Fruit fly (Drosophila melanogaster) whole organism, adult: ENCODE results near the gene CG10348.

ENCODE experiments used
- CG11617 ChIP-seq: fragments of 200-800 bp; sonication (Bioruptor generic); optimal IDR thresholded peaks from 2 replicates; lab custom pipeline; 2017; ENCODE audit warnings: mild to moderate bottlenecking, missing biosample characterization, missing genetic modification reagents, missing genetic modification characterization
- CG12768 ChIP-seq: fragments of 200-800 bp; sonication (Bioruptor generic); optimal IDR thresholded peaks from 2 replicates; lab custom pipeline; 2017; ENCODE audit warnings: missing biosample characterization, missing genetic modification characterization, mild to moderate bottlenecking, moderate library complexity, missing genetic modification reagents
- CG14711 ChIP-seq: fragments of 200-800 bp; sonication (Bioruptor generic); optimal IDR thresholded peaks from 2 replicates; lab custom pipeline; 2018; ENCODE audit warnings: missing biosample characterization, mild to moderate bottlenecking, missing genetic modification characterization, moderate library complexity
- CG1620 ChIP-seq: fragments of 200-800 bp; sonication (Bioruptor generic); optimal IDR thresholded peaks from 2 replicates; lab custom pipeline; 2016; ENCODE audit warnings: missing biosample characterization, missing genetic modification characterization
- CG33017 ChIP-seq: fragments of 200-800 bp; sonication (Bioruptor generic); optimal IDR thresholded peaks from 2 replicates; lab custom pipeline; 2018; ENCODE audit warnings: missing biosample characterization, mild to moderate bottlenecking, missing genetic modification characterization, moderate library complexity
- CG5204 ChIP-seq: fragments of 200-800 bp; sonication (Bioruptor generic); optimal IDR thresholded peaks from 2 replicates; lab custom pipeline; 2016; ENCODE audit warnings: missing biosample characterization, missing genetic modification characterization
- CG7045 ChIP-seq: fragments of 200-800 bp; sonication (Bioruptor generic); optimal IDR thresholded peaks from 2 replicates; lab custom pipeline; 2017; ENCODE audit warnings: missing biosample characterization, mild to moderate bottlenecking, missing genetic modification characterization
- CG7101 ChIP-seq: fragments of 200-800 bp; sonication (Bioruptor generic); optimal IDR thresholded peaks from 2 replicates; lab custom pipeline; 2018; ENCODE audit warnings: missing biosample characterization, mild to moderate bottlenecking, missing genetic modification characterization, moderate library complexity
- Clk ChIP-seq: fragments of 200-800 bp; sonication (Bioruptor generic); optimal IDR thresholded peaks from 2 replicates; lab custom pipeline; 2017; ENCODE audit warnings: missing biosample characterization, missing genetic modification characterization
- Crg-1 ChIP-seq: fragments of 200-800 bp; sonication (Bioruptor generic); optimal IDR thresholded peaks from 2 replicates; lab custom pipeline; 2016; ENCODE audit warnings: missing biosample characterization, missing genetic modification characterization
- Hr96 ChIP-seq: fragments of 200-800 bp; sonication (Bioruptor generic); optimal IDR thresholded peaks from 2 replicates; lab custom pipeline; 2016; ENCODE audit warnings: missing biosample characterization, missing genetic modification characterization
- Mnt ChIP-seq: fragments of 200-800 bp; sonication (Bioruptor generic); optimal IDR thresholded peaks from 2 replicates; lab custom pipeline; 2016; ENCODE audit warnings: missing biosample characterization, mild to moderate bottlenecking, missing genetic modification characterization
- bab1 ChIP-seq: fragments of 200-800 bp; sonication (Bioruptor generic); optimal IDR thresholded peaks from 3 replicates; lab custom pipeline; 2019; ENCODE audit warnings: missing biosample characterization, mild to moderate bottlenecking, missing genetic modification characterization, moderate library complexity
- cic ChIP-seq: fragments of 200-800 bp; sonication (Bioruptor generic); optimal IDR thresholded peaks from 2 replicates; lab custom pipeline; 2017; ENCODE audit warnings: missing biosample characterization, mild to moderate bottlenecking, missing genetic modification characterization, moderate library complexity
- cnc ChIP-seq, 2 experiments: fragments of >200 bp; optimal IDR thresholded peaks; 2 replicates each; lab custom pipeline; 2017
- kay ChIP-seq: fragments of 200-800 bp; sonication (Bioruptor generic); peaks from one replicate; lab custom pipeline; 2016; ENCODE audit warnings: missing biosample characterization, missing genetic modification characterization, borderline replicate concordance
- ovo ChIP-seq: fragments of 200-800 bp; sonication (Bioruptor generic); optimal IDR thresholded peaks from 2 replicates; lab custom pipeline; 2016; ENCODE audit warnings: missing biosample characterization, missing genetic modification characterization
- pad ChIP-seq: fragments of 200-800 bp; sonication (Bioruptor generic); optimal IDR thresholded peaks from 3 replicates; lab custom pipeline; 2017; ENCODE audit warnings: missing biosample characterization, missing genetic modification characterization, mild to moderate bottlenecking, moderate library complexity, missing genetic modification reagents
- tj ChIP-seq: fragments of 200-800 bp; sonication (Bioruptor generic); optimal IDR thresholded peaks from 3 replicates; lab custom pipeline; 2017; ENCODE audit warnings: missing biosample characterization, mild to moderate bottlenecking, missing genetic modification characterization, moderate library complexity
- toe ChIP-seq: fragments of 200-800 bp; sonication (Bioruptor generic); optimal IDR thresholded peaks from 2 replicates; lab custom pipeline; 2016; ENCODE audit warnings: missing biosample characterization, missing genetic modification characterization

Gene CG10348

DNA sequence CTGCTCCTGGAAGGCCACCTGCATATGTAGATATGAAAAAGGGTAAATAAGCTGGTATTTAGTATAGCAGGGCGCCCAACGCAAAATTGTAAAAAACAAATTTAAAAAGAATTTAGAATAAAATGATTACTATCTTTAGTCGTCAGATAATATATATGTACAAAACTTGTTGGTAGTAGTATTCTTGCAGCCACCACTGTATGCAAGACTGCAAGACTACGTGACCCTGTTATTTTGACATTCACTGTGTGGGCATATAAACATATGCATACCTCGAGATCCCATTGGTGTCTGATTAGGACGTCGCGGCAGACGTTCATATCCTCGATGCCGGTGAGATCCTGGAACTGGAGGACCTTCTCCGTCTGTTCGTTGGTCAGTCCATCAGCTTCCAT lies 24.5 kb downstream of the CG10348 start:
- TF ChIP-seq CG11617 (no peak), kay (GFP tag; lab: Kevin White, UChicago) (no peak), Mnt (no peak), CG33017 (tag; lab: Kevin White, UChicago) (no peak), cic (GFP tag; lab: Kevin White, UChicago) (peak; percentile 17), pad (GFP tag; lab: Kevin White, UChicago) (no peak), CG14711 (tag; lab: Kevin White, UChicago) (no peak), ovo (no peak)

DNA sequence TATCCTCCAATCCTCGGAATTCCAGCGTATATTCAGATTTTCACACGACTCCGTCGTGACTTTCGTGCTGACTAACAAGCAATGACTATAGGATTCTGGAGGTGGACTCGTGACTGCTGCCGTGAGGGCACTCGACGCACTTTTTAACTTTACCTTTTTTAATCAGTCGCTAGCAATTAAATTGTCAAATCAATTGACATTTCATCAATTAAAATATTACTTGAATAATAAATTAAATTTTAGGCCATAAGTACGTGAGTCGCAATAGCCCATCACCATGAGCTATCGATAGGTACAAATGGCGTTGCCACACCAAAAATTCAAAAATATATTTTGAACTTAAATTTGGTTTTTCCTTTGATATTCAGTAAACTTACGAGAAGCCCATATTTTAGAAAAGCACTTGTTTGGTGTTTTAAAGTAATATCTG lies 26.7 kb downstream of the CG10348 start, which contains the start of gene Jwa:
Gene Jwa (minus strand): TSS at position 87 of the 430 bp plus-strand sequence.
- TF ChIP-seq Mnt (peak; percentile 94), CG7045 (GFP tag; lab: Kevin White, UChicago) (peak; percentile 72), Crg-1 (GFP tag; lab: Kevin White, UChicago) (peak; percentile 93), Hr96 (no peak), CG5204 (GFP tag; lab: Kevin White, UChicago) (no peak), ovo (peak; percentile 75), CG12768 (GFP tag; lab: Kevin White, UChicago) (peak; percentile 78), toe (GFP tag; lab: Kevin White, UChicago) (peak; percentile 91), Clk (GFP tag; lab: Kevin White, UChicago) (peak; percentile 84), CG11617 (peak; percentile 88), cnc (optimal IDR thresholded peaks at IDR 0.05; lab: Kevin White, UChicago) (no peak), bab1 (GFP tag; lab: Kevin White, UChicago) (peak; percentile 82), CG33017 (tag; lab: Kevin White, UChicago) (peak; percentile 89), CG14711 (tag; lab: Kevin White, UChicago) (peak; percentile 71), CG7101 (peak; percentile 94), kay (GFP tag; lab: Kevin White, UChicago) (no peak), cic (GFP tag; lab: Kevin White, UChicago) (peak; percentile 30), pad (GFP tag; lab: Kevin White, UChicago) (peak; percentile 63), CG1620 (GFP tag; lab: Kevin White, UChicago) (peak; percentile 94), tj (GFP tag; lab: Kevin White, UChicago) (peak; percentile 82)

DNA sequence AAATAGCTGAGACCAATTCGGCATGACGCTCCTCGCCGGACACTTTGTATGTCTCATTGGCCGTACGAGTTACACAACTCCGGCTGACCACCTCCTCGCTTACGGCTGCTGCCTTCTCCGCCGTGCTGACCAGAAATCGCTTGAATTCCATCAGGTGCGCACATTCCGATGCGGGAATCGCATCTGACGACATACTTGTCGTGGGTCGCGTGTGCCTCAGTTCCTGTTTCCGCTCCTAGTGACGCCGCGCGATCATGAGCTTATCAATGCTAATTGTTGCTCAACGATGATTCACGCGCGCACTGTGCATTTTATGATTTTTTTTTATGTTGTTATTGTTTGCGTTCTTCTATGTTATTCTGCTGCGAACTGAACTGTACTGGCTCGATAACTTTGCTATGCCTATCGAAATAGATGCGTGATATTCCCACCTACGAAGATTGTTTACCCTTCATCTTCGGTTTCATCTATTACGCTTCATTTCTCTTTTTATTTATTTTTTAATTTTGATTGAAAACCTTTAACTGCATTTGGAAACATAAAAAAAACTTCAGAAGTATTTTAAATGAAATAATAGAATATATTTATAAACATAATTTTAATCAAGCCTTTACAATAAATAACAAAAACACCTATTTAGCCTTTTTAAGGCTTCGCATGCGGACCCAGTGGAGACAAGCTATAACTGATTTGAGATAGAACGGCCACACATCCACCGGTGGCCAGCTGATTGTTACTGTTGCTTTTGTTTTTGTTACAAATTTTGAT lies 29.4 kb downstream of the CG10348 start, which contains the start of the genes CG10376 and CG10343:
Gene CG10376 (minus strand): TSS at position 385 of the 768 bp plus-strand sequence.
Gene CG10343 (plus strand): TSS at position 753 of the 768 bp plus-strand sequence.
- TF ChIP-seq CG5204 (GFP tag; lab: Kevin White, UChicago), result no peak
- TF ChIP-seq CG33017 (tag; lab: Kevin White, UChicago), result peak; percentile 85
- no peak for TF ChIP-seq toe (GFP tag; lab: Kevin White, UChicago)
- TF ChIP-seq CG12768 (GFP tag; lab: Kevin White, UChicago), result peak; percentile 84
- TF ChIP-seq CG7101, result peak; percentile 91
- peak; percentile 70 for TF ChIP-seq tj (GFP tag; lab: Kevin White, UChicago)
- TF ChIP-seq kay (GFP tag; lab: Kevin White, UChicago), result no peak
- TF ChIP-seq CG7045 (GFP tag; lab: Kevin White, UChicago), result peak; percentile 89
- TF ChIP-seq Hr96, result no peak
- TF ChIP-seq bab1 (GFP tag; lab: Kevin White, UChicago), result peak; percentile 83
- peak; percentile 52 for TF ChIP-seq Mnt
- peak; percentile 89 for TF ChIP-seq CG11617
- TF ChIP-seq Crg-1 (GFP tag; lab: Kevin White, UChicago), result peak; percentile 70
- peak; percentile 74 for TF ChIP-seq pad (GFP tag; lab: Kevin White, UChicago)
- TF ChIP-seq CG14711 (tag; lab: Kevin White, UChicago), result peak; percentile 76
- peak; percentile 48 for TF ChIP-seq cic (GFP tag; lab: Kevin White, UChicago)
- TF ChIP-seq cnc (optimal IDR thresholded peaks at IDR 0.05; lab: Kevin White, UChicago), result no peak
- TF ChIP-seq ovo, result peak; percentile 69
- peak; percentile 64 for TF ChIP-seq CG1620 (GFP tag; lab: Kevin White, UChicago)
- TF ChIP-seq Clk (GFP tag; lab: Kevin White, UChicago), result peak; percentile 61

DNA sequence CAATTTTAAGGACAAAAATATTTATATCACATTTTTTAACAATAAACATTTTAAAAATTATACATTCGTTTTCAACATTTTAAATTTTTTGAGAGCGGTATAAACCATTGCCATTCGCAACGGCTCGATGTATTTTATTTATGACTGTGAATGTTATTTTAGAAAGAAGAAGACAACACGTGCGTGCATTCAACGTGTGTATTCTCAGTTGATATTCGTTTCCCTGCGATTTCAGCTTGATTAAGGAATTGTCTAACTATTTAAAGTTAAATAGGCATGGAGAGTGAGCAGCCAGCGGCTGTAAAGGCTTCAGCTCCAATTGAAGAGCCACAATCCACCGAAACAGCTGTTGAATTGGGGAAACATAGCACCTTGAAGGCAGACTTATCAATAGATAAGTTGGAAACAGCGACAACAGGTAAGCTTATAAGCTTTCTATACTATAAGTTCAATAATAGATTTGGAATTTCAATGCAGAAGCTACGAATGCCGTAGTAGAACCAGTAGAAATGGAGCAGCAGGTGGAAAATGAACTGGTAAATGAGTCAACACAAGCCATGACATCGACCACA lies 33.7 kb downstream of the CG10348 start, which contains the start of gene CG10341:
Gene CG10341 (plus strand): TSS at position 156 of the 572 bp plus-strand sequence.
- TF ChIP-seq CG11617 (peak; percentile 39), Mnt (peak; percentile 99), bab1 (GFP tag; lab: Kevin White, UChicago) (peak; percentile 38), Crg-1 (GFP tag; lab: Kevin White, UChicago) (no peak)

DNA sequence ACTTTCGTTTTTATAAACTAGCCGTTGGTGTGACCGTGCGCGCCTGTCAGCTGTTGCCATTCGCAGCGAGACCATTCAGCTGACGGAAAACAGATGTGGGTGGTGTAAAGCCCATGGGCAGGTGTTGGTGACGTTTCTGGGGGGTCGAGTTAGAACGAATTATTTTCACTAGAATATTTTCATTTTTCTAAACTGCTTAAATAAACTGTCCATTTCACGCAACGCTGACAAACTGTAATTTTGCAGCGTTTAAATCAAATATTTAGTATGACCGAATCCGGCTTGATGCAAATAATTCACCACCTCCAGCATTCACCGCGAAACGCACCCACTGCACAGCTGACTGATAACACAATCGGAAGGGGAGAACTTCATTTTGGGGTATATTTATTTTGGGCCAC lies 36.9 kb downstream of the CG10348 start, which contains the start of the genes CG10383 and CG10338:
Gene CG10383 (minus strand): TSS at position 199 of the 401 bp plus-strand sequence.
Gene CG10338 (plus strand): TSS at position 261 of the 401 bp plus-strand sequence.
- peak; percentile 69 for TF ChIP-seq CG7045 (GFP tag; lab: Kevin White, UChicago)
- peak; percentile 89 for TF ChIP-seq CG7101
- peak; percentile 87 for TF ChIP-seq CG11617
- TF ChIP-seq bab1 (GFP tag; lab: Kevin White, UChicago), result peak; percentile 87
- TF ChIP-seq Clk (GFP tag; lab: Kevin White, UChicago), result peak; percentile 65
- no peak for TF ChIP-seq toe (GFP tag; lab: Kevin White, UChicago)
- peak; percentile 87 for TF ChIP-seq CG12768 (GFP tag; lab: Kevin White, UChicago)
- no peak for TF ChIP-seq CG5204 (GFP tag; lab: Kevin White, UChicago)
- TF ChIP-seq cic (GFP tag; lab: Kevin White, UChicago), result peak; percentile 64
- peak; percentile 54 for TF ChIP-seq ovo
- TF ChIP-seq Crg-1 (GFP tag; lab: Kevin White, UChicago), result peak; percentile 88
- TF ChIP-seq kay (GFP tag; lab: Kevin White, UChicago), result no peak
- peak; percentile 83 for TF ChIP-seq CG14711 (tag; lab: Kevin White, UChicago)
- no peak for TF ChIP-seq cnc (optimal IDR thresholded peaks at IDR 0.05; lab: Kevin White, UChicago)
- TF ChIP-seq tj (GFP tag; lab: Kevin White, UChicago), result peak; percentile 55
- TF ChIP-seq pad (GFP tag; lab: Kevin White, UChicago), result peak; percentile 69
- peak; percentile 84 for TF ChIP-seq Hr96
- TF ChIP-seq CG1620 (GFP tag; lab: Kevin White, UChicago), result peak; percentile 87
- TF ChIP-seq CG33017 (tag; lab: Kevin White, UChicago), result peak; percentile 79
- TF ChIP-seq Mnt, result peak; percentile 85
